Fruit fly (Drosophila melanogaster): Measurements from ENCODE around the gene CG13005.
A peak's percentile ranks its signal among the peaks of the same experiment; 100 is the strongest.

dm6 chrX:16811213-16811749 lies 7.8 kb downstream of the CG13005 start, which contains the start of gene CG4829:
- TF ChIP-seq bowl (GFP tag; IDR thresholded peaks at IDR 0.05): peak; percentile 71
- TF ChIP-seq chm (GFP tag; IDR thresholded peaks at IDR 0.05): peak; percentile 87; the same call in 1 of the 2 replicates
- peak; percentile 81 for TF ChIP-seq CG7786 (GFP tag; optimal IDR thresholded peaks at IDR 0.05)
- TF ChIP-seq mam (GFP tag; optimal IDR thresholded peaks at IDR 0.05): peak; percentile 83
- TF ChIP-seq CG9609 (GFP tag; optimal IDR thresholded peaks at IDR 0.05): peak; percentile 81
- peak; percentile 6 for TF ChIP-seq Sry-β (GFP tag; optimal IDR thresholded peaks at IDR 0.05)
- peak; percentile 83 for TF ChIP-seq Hmr (GFP tag; optimal IDR thresholded peaks at IDR 0.05)
- no peak for TF ChIP-seq Dref (GFP tag; IDR thresholded peaks at IDR 0.05)
- peak; percentile 63 for TF ChIP-seq CG16815 (GFP tag; optimal IDR thresholded peaks at IDR 0.05)
- TF ChIP-seq Mes4 (GFP tag; optimal IDR thresholded peaks at IDR 0.05): peak; percentile 84

Measured in whole organism, embryonic.